Worm (Caenorhabditis elegans): ENCODE data around the gene T07D3.2.

- TF ChIP-seq ama-1 (optimal IDR thresholded peaks at IDR 0.05) = no peak
- TF ChIP-seq unc-55 (GFP tag; optimal IDR thresholded peaks at IDR 0.05) = no peak
- TF ChIP-seq aly-2 (tag; optimal IDR thresholded peaks at IDR 0.05) = no peak
- TF ChIP-seq lin-13 (GFP tag; optimal IDR thresholded peaks at IDR 0.05) = no peak
- TF ChIP-seq nhr-12 (tag; optimal IDR thresholded peaks at IDR 0.05) = no peak
- TF ChIP-seq ztf-4 (tag; optimal IDR thresholded peaks at IDR 0.05) = no peak
These were observed 906 bp upstream of the T07D3.2 start, which contains the start of gene T07D3.9 for ce11 chrII:900720-901332.

Data from whole organism, L2 larva.